Fruit fly (Drosophila melanogaster): ENCODE data around the gene Jon74E.

Gene Jon74E

DNA sequence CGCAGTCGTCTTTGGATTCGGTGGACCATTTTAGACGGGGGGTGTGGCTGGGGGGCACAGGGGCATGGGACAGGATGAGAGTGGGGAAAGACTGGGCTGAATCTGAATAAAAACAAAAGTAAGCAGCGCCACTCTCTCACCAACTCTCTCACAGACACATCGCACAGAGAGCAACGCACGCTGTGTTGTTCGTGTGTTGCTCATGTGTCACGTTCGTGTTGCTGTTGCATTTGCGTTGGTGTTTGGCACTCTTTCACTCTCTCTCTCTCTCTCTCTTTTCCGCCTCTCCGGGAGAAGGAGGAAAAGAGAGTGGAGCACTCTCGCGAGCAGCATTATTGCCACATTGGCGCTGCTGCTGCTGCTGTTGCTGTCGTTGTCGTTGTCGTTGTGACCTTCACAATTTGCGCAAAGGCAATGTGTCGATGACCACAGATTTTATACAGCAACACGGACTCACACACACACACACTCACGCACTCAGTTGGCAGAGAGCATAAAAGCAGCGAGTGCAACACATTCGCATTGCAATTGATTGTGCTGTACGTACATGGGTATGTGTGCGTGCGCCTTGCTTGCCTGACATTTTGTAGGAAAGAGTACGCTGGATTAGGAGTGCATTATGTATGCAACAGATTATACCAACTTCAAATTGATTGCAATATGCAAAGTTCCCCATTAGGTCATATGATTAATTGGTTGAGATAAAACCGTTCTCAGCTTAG is 14.8 kb upstream of the Jon74E start (continued):
- TF ChIP-seq Jarid2 (GFP tag; optimal IDR thresholded peaks at IDR 0.05), result no peak
- TF ChIP-seq CG1647 (GFP tag; optimal IDR thresholded peaks at IDR 0.05), result no peak
- no peak for TF ChIP-seq CG7745 (tag; optimal IDR thresholded peaks at IDR 0.05)
- TF ChIP-seq toy (GFP tag; IDR thresholded peaks at IDR 0.05), result no peak
- no peak for TF ChIP-seq jigr1 (GFP tag; IDR thresholded peaks at IDR 0.05)
- TF ChIP-seq nerfin-2 (GFP tag; IDR thresholded peaks at IDR 0.05; ENCODE audit: partially characterized antibody), result no peak
- no peak for TF ChIP-seq exex (tag; optimal IDR thresholded peaks at IDR 0.05)
- TF ChIP-seq oc (tag; optimal IDR thresholded peaks at IDR 0.05), result no peak
- TF ChIP-seq zen2 (GFP tag; IDR thresholded peaks at IDR 0.05; ENCODE audit: partially characterized antibody), result peak; percentile 70; the same call in 2 of the 3 replicates
- TF ChIP-seq ssp (GFP tag; IDR thresholded peaks at IDR 0.05), result no peak
- 0 out of 2 replicates have a peak, but pooled peaks have one; percentile 19 for TF ChIP-seq vvl (GFP tag; IDR thresholded peaks at IDR 0.05)
- no peak for TF ChIP-seq run (tag; optimal IDR thresholded peaks at IDR 0.05)
- TF ChIP-seq Gsc (GFP tag; IDR thresholded peaks at IDR 0.05), result no peak
- TF ChIP-seq CG7928 (GFP tag; optimal IDR thresholded peaks at IDR 0.05), result no peak
- TF ChIP-seq CG14710 (tag; optimal IDR thresholded peaks at IDR 0.05), result no peak
- TF ChIP-seq Eip74EF (GFP tag; optimal IDR thresholded peaks at IDR 0.05), result peak; percentile 46 to 80
- no peak for TF ChIP-seq CG17328 (GFP tag; IDR thresholded peaks at IDR 0.05)
- TF ChIP-seq CG2678 (tag; optimal IDR thresholded peaks at IDR 0.05), result no peak
- TF ChIP-seq Oaz (GFP tag; IDR thresholded peaks at IDR 0.05), result no peak
- TF ChIP-seq ewg (GFP tag; optimal IDR thresholded peaks at IDR 0.05), result no peak
- TF ChIP-seq vnd (GFP tag; IDR thresholded peaks at IDR 0.05; ENCODE audit: partially characterized antibody), result no peak
- no peak for TF ChIP-seq row (GFP tag; IDR thresholded peaks at IDR 0.05)
- TF ChIP-seq al (GFP tag; IDR thresholded peaks at IDR 0.05), result no peak
- no peak for TF ChIP-seq Hand (GFP tag; optimal IDR thresholded peaks at IDR 0.05)
- no peak for TF ChIP-seq slp2 (GFP tag; optimal IDR thresholded peaks at IDR 0.05)
- TF ChIP-seq Rx (GFP tag; IDR thresholded peaks at IDR 0.05), result no peak
- no peak for TF ChIP-seq ash1 (GFP tag; optimal IDR thresholded peaks at IDR 0.05)
- no peak for TF ChIP-seq Hsf (GFP tag; optimal IDR thresholded peaks at IDR 0.05)
- no peak for TF ChIP-seq fd96Cb (tag; optimal IDR thresholded peaks at IDR 0.05)
- TF ChIP-seq Fer3 (tag; optimal IDR thresholded peaks at IDR 0.05), result no peak
- no peak for TF ChIP-seq tio (GFP tag; optimal IDR thresholded peaks at IDR 0.05)
- no peak for TF ChIP-seq CG13123 (GFP tag; optimal IDR thresholded peaks at IDR 0.05)
- no peak for TF ChIP-seq CG11504 (tag; optimal IDR thresholded peaks at IDR 0.05)
- 0 out of 3 replicates have a peak, but pooled peaks have one; percentile 46 for TF ChIP-seq CG6175 (GFP tag; IDR thresholded peaks at IDR 0.05)
- TF ChIP-seq sna (GFP tag; IDR thresholded peaks at IDR 0.05; ENCODE audit: partially characterized antibody), result peak; percentile 68
- TF ChIP-seq lov (optimal IDR thresholded peaks at IDR 0.05), result no peak
- TF ChIP-seq lov (GFP tag; IDR thresholded peaks at IDR 0.05), result no peak
- TF ChIP-seq CG13424 (tag; optimal IDR thresholded peaks at IDR 0.05), result no peak
- peak; percentile 47 for TF ChIP-seq Drgx (GFP tag; IDR thresholded peaks at IDR 0.05)
- TF ChIP-seq CG32767 (GFP tag; IDR thresholded peaks at IDR 0.05), result no peak
- no peak for TF ChIP-seq bowl (GFP tag; IDR thresholded peaks at IDR 0.05)
- no peak for TF ChIP-seq fru (optimal IDR thresholded peaks at IDR 0.05)
- TF ChIP-seq CG15514 (GFP tag; optimal IDR thresholded peaks at IDR 0.05), result no peak
- no peak for TF ChIP-seq D19A (tag; optimal IDR thresholded peaks at IDR 0.05)
- no peak for TF ChIP-seq CG15696 (tag; optimal IDR thresholded peaks at IDR 0.05)
- TF ChIP-seq tll (GFP tag; optimal IDR thresholded peaks at IDR 0.05), result no peak
- TF ChIP-seq CG2712 (tag; optimal IDR thresholded peaks at IDR 0.05), result no peak
- no peak for TF ChIP-seq CG16779 (GFP tag; IDR thresholded peaks at IDR 0.05)
- TF ChIP-seq ind (GFP tag; optimal IDR thresholded peaks at IDR 0.05), result no peak
- TF ChIP-seq CG2120 (GFP tag; optimal IDR thresholded peaks at IDR 0.05), result no peak
